Worm (Caenorhabditis elegans): Measurements from ENCODE around the gene C03B1.14.

ce11 chrX:6345785-6346184 lies 14.8 kb downstream of the C03B1.14 start:
- no peak for TF ChIP-seq nhr-43 (tag; optimal IDR thresholded peaks at IDR 0.05; ENCODE audit: poor library complexity, severe bottlenecking)
- TF ChIP-seq fos-1 (tag; optimal IDR thresholded peaks at IDR 0.05) = no peak
- TF ChIP-seq hmg-11 (tag; optimal IDR thresholded peaks at IDR 0.05) = no peak
- TF ChIP-seq elt-2 (tag; optimal IDR thresholded peaks at IDR 0.05) = no peak

Measured in whole organism, L3 larva.